Worm (Caenorhabditis elegans) whole organism, late embryonic: Measurements from ENCODE around the gene qua-1.
A peak's percentile ranks its signal among the peaks of the same experiment; 100 is the strongest.

Experiments
- C38D4.7 ChIP-seq: fragments of 200-800 bp; sonication (Bioruptor generic); optimal IDR thresholded peaks from 2 replicates; lab custom pipeline; 2018; ENCODE audit warnings: mild to moderate bottlenecking, missing genetic modification characterization, moderate library complexity, missing compliant biosample characterization
- F13H6.1 ChIP-seq: sonication (generic microtip); optimal IDR thresholded peaks from 2 replicates; lab custom pipeline; 2016; ENCODE audit warnings: missing genetic modification characterization, missing compliant biosample characterization
- K02D7.2 ChIP-seq: sonication (generic microtip); optimal IDR thresholded peaks from 2 replicates; lab custom pipeline; 2017; ENCODE audit warnings: mild to moderate bottlenecking, missing genetic modification characterization, missing compliant biosample characterization
- K09A11.1 ChIP-seq: sonication (generic microtip); optimal IDR thresholded peaks from 2 replicates; lab custom pipeline; 2017; ENCODE audit warnings: antibody characterized with exemption, mild to moderate bottlenecking, missing genetic modification characterization, missing compliant biosample characterization; ENCODE audit not compliant: insufficient read depth
- ama-1 ChIP-seq: fragments of 150-350 bp; optimal IDR thresholded peaks from 2 replicates; lab custom pipeline; 2014
- ceh-14 ChIP-seq: sonication (generic microtip); optimal IDR thresholded peaks from 2 replicates; lab custom pipeline; 2016; ENCODE audit warnings: missing genotype, missing genetic modification characterization, missing compliant biosample characterization
- ceh-24 ChIP-seq: sonication (generic microtip); optimal IDR thresholded peaks from 2 replicates; lab custom pipeline; 2016; ENCODE audit warnings: mild to moderate bottlenecking, missing genetic modification characterization, missing compliant biosample characterization
- ceh-31 ChIP-seq: sonication (generic microtip); optimal IDR thresholded peaks from 2 replicates; lab custom pipeline; 2016; ENCODE audit warnings: missing genetic modification characterization, missing compliant biosample characterization
- ceh-34 ChIP-seq: sonication (generic microtip); optimal IDR thresholded peaks from 2 replicates; lab custom pipeline; 2016; ENCODE audit warnings: mild to moderate bottlenecking, missing genetic modification characterization, missing compliant biosample characterization
- ceh-45 ChIP-seq: fragments of 200-800 bp; sonication (Bioruptor generic); IDR thresholded peaks from 2 replicates; pipeline ENCODE4 v1.3.6; 2022; ENCODE audit warnings: missing genetic modification reagents, missing genetic modification characterization, missing compliant biosample characterization
- ceh-6 ChIP-seq: fragments of 200-800 bp; sonication (Bioruptor generic); optimal IDR thresholded peaks from 2 replicates; lab custom pipeline; 2018; ENCODE audit warnings: mild to moderate bottlenecking, missing genetic modification characterization, missing compliant biosample characterization
- dmd-4 ChIP-seq: sonication (generic microtip); optimal IDR thresholded peaks from 2 replicates; lab custom pipeline; 2016; ENCODE audit warnings: borderline replicate concordance, missing genetic modification characterization, missing compliant biosample characterization
- elt-4 ChIP-seq: sonication (generic microtip); optimal IDR thresholded peaks from 2 replicates; lab custom pipeline; 2016; ENCODE audit warnings: missing genetic modification characterization, missing compliant biosample characterization
- fkh-10 ChIP-seq: fragments of 150-350 bp; optimal IDR thresholded peaks from 2 replicates; lab custom pipeline; 2014; ENCODE audit warnings: missing biosample characterization, missing genetic modification reagents, missing genetic modification characterization
- fkh-6 ChIP-seq: sonication (generic microtip); optimal IDR thresholded peaks from 2 replicates; lab custom pipeline; 2016; ENCODE audit warnings: missing genetic modification characterization, missing compliant biosample characterization
- gmeb-2 ChIP-seq: sonication (generic microtip); optimal IDR thresholded peaks from 2 replicates; lab custom pipeline; 2016; ENCODE audit warnings: missing genetic modification characterization, inconsistent platforms, missing compliant biosample characterization
- hlh-30 ChIP-seq: sonication (generic microtip); optimal IDR thresholded peaks from 2 replicates; lab custom pipeline; 2017; ENCODE audit warnings: antibody characterized with exemption, missing genetic modification characterization, missing compliant biosample characterization; ENCODE audit not compliant: insufficient read depth
- hlh-6 ChIP-seq: sonication (generic microtip); optimal IDR thresholded peaks from 2 replicates; lab custom pipeline; 2016; ENCODE audit warnings: missing genotype, missing genetic modification characterization, missing compliant biosample characterization
- hlh-8 ChIP-seq: sonication (generic microtip); optimal IDR thresholded peaks from 2 replicates; lab custom pipeline; 2016; ENCODE audit warnings: missing genotype, missing genetic modification characterization, missing compliant biosample characterization
- madf-2 ChIP-seq: sonication (generic microtip); optimal IDR thresholded peaks from 2 replicates; lab custom pipeline; 2017; ENCODE audit warnings: missing genetic modification characterization, missing compliant biosample characterization
- mec-3 ChIP-seq: sonication (generic microtip); optimal IDR thresholded peaks from 2 replicates; lab custom pipeline; 2016; ENCODE audit warnings: borderline replicate concordance, missing genetic modification characterization, missing compliant biosample characterization
- nfya-1 ChIP-seq: sonication (generic microtip); optimal IDR thresholded peaks from 2 replicates; lab custom pipeline; 2017; ENCODE audit warnings: missing genetic modification characterization, mild to moderate bottlenecking, missing compliant biosample characterization, antibody characterized with exemption, moderate library complexity
- nhr-11 ChIP-seq: fragments of 150-350 bp; optimal IDR thresholded peaks from 2 replicates; lab custom pipeline; 2014; ENCODE audit warnings: missing biosample characterization, missing genetic modification characterization
- pax-1 ChIP-seq: fragments of 150-350 bp; optimal IDR thresholded peaks from 2 replicates; lab custom pipeline; 2014; ENCODE audit warnings: missing biosample characterization, missing genetic modification characterization
- pha-2 ChIP-seq: sonication (generic microtip); optimal IDR thresholded peaks from 2 replicates; lab custom pipeline; 2017; ENCODE audit warnings: mild to moderate bottlenecking, missing genetic modification characterization, missing compliant biosample characterization
- pha-4 ChIP-seq: fragments of 150-350 bp; optimal IDR thresholded peaks from 2 replicates; lab custom pipeline; 2018; ENCODE audit warnings: missing biosample characterization, missing genetic modification reagents, missing genetic modification characterization
- ref-2 ChIP-seq: sonication (generic microtip); optimal IDR thresholded peaks from 2 replicates; lab custom pipeline; 2016; ENCODE audit warnings: missing genetic modification characterization, missing compliant biosample characterization
- rnt-1 ChIP-seq: sonication (generic microtip); optimal IDR thresholded peaks from 2 replicates; lab custom pipeline; 2016; ENCODE audit warnings: missing genetic modification characterization, missing compliant biosample characterization
- sox-2 ChIP-seq: fragments of 200-800 bp; sonication (Bioruptor generic); IDR thresholded peaks from 2 replicates; pipeline ENCODE4 v1.3.6; 2022; ENCODE audit warnings: missing genetic modification reagents, missing genetic modification characterization, missing compliant biosample characterization
- syd-9 ChIP-seq: sonication (generic microtip); optimal IDR thresholded peaks from 2 replicates; lab custom pipeline; 2016; ENCODE audit warnings: mild to moderate bottlenecking, missing genetic modification characterization, moderate library complexity, missing compliant biosample characterization
- tbx-2 ChIP-seq: sonication (generic microtip); optimal IDR thresholded peaks from 2 replicates; lab custom pipeline; 2016; ENCODE audit warnings: missing genetic modification characterization, missing compliant biosample characterization
- unc-3 ChIP-seq, 2 experiments: fragments of 200-800 bp in 1 of 2; sonication (Bioruptor generic) in 1 of 2; sonication (generic microtip) in 1 of 2; conservative IDR thresholded peaks in 1 of 2; optimal IDR thresholded peaks in 1 of 2; 2 replicates each; pipeline versions ENCODE4 v1.3.6 to Lab custom; 2016 to 2022; ENCODE audit warnings: missing compliant biosample characterization in 2 of 2, missing genetic modification characterization in 2 of 2, missing genetic modification reagents in 1 of 2
- unc-42 ChIP-seq: sonication (generic microtip); optimal IDR thresholded peaks from 2 replicates; lab custom pipeline; 2016; ENCODE audit warnings: missing genotype, missing genetic modification characterization, missing compliant biosample characterization
- unc-55 ChIP-seq: sonication (generic microtip); optimal IDR thresholded peaks from 2 replicates; lab custom pipeline; 2017; ENCODE audit warnings: missing biosample characterization, missing genetic modification reagents, missing genetic modification characterization
- unc-86 ChIP-seq: sonication (generic microtip); optimal IDR thresholded peaks from 2 replicates; lab custom pipeline; 2016; ENCODE audit warnings: missing genetic modification characterization, missing compliant biosample characterization
- zip-5 ChIP-seq: sonication (generic microtip); optimal IDR thresholded peaks from 2 replicates; lab custom pipeline; 2016; ENCODE audit warnings: missing genetic modification characterization, missing compliant biosample characterization
- ztf-16 ChIP-seq: sonication (generic microtip); optimal IDR thresholded peaks from 2 replicates; lab custom pipeline; 2017; ENCODE audit warnings: missing genetic modification characterization, missing compliant biosample characterization

The qua-1 gene

DNA sequence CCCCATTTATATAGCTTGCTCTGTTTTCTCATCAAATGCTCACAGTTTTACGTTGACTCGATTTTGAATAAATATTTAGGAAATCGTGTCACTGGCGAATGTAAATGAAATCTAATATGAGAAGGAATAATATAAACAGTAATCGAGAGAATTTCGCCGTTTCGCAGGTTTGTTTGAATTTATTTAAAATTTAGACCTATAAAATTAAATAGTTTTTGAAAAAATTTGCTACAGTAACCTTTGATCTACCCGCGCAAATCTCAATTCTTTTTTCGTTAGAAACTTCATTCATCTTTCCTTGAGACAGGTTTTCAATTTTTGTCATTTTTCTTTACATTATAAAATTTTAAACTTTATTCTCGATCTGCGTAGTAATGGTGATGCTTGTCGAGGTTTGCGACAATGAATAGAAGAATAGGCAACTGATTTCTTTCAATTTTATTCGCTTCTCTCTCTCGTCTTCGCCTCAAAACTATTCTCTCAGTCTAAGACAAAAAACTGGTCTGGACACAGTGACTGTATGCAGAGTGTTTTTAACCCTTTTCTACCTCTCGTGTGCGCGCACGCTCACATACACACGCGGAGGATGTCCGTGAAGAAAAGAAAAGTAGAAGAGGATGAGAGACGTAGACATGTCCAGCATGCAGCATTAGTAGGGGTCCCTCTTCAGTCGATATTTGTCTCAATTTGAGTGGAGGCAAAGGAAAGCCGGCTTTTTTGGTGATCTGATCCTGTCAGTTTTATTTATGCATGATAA lies 23.9 kb downstream of the qua-1 start, which contains the start of gene dab-1 (continued):
- TF ChIP-seq ceh-34 (tag; lab: Kevin White, UChicago), result no peak
- TF ChIP-seq unc-3 (GFP tag; conservative IDR thresholded peaks at IDR 0.05; lab: Robert Waterston, UW), result no peak
- no peak for TF ChIP-seq unc-3 (tag; optimal IDR thresholded peaks at IDR 0.05; lab: Kevin White, UChicago)
- no peak for TF ChIP-seq hlh-8 (tag; lab: Kevin White, UChicago)

DNA sequence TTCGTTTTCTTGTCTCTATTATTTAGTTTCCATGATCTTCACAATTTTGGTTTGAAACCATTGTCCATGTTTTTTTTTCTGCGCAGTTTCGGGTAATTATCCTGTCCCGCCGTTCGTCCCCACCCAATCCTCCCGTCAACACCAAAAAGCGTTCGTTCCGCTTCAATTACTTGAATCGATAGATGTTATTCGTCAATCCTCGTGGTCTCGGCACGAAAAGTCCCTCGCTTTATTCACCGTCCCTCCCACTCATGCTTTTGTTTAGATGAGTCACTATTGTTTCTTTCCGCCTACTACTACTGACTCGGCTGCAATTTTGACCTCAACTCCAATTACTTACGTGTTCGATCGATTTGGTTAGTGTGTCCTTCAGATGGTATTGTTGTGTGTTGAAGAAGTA lies 24.8 kb downstream of the qua-1 start:
- TF ChIP-seq ceh-31 (tag; lab: Kevin White, UChicago), result peak; percentile 59
- peak; percentile 87 for TF ChIP-seq pax-1 (tag; lab: Kevin White, UChicago)
- no peak for TF ChIP-seq F13H6.1 (tag; lab: Kevin White, UChicago)
- no peak for TF ChIP-seq tbx-2
- no peak for TF ChIP-seq fkh-10
- no peak for TF ChIP-seq unc-55 (GFP tag; lab: Kevin White, UChicago)
- no peak for TF ChIP-seq unc-86
- TF ChIP-seq unc-42 (tag; lab: Kevin White, UChicago), result no peak
- no peak for TF ChIP-seq elt-4 (tag; lab: Kevin White, UChicago)
- TF ChIP-seq madf-2 (tag; lab: Kevin White, UChicago), result no peak
- peak; percentile 32; the same call in 1 of the 2 replicates for TF ChIP-seq sox-2 (GFP tag; lab: Robert Waterston, UW)

DNA sequence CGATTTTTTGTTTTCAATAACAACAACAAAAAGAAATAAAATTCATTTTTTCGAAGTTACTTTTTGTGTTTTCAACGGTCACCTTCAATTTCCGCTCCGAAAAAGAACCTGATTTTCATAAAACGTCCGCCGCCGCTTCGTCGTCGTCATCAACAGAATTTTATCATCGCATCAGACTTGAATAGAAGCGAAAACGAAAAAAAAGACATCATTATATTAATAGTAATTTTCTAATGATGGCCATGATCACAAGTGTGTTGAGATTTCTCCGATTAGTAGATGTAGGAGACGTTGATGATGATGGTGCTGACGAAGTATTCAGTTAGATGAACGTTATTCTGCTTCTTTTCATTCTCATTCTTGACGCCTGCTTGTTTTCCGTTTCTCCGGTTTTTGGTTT lies 25.3 kb downstream of the qua-1 start:
- TF ChIP-seq ztf-16 (tag; lab: Kevin White, UChicago), result no peak
- no peak for TF ChIP-seq pha-4
- TF ChIP-seq unc-86, result no peak
- TF ChIP-seq dmd-4, result no peak
- TF ChIP-seq nhr-11 (tag; lab: Kevin White, UChicago), result no peak
- no peak for TF ChIP-seq K02D7.2 (tag; lab: Kevin White, UChicago)
- no peak for TF ChIP-seq ceh-31 (tag; lab: Kevin White, UChicago)
- no peak for TF ChIP-seq ref-2 (tag; lab: Kevin White, UChicago)
- no peak for TF ChIP-seq gmeb-2 (tag; lab: Kevin White, UChicago)
- no peak for TF ChIP-seq C38D4.7 (GFP tag; lab: Kevin White, UChicago)
- TF ChIP-seq, all 69 proteins: peak for 0

DNA sequence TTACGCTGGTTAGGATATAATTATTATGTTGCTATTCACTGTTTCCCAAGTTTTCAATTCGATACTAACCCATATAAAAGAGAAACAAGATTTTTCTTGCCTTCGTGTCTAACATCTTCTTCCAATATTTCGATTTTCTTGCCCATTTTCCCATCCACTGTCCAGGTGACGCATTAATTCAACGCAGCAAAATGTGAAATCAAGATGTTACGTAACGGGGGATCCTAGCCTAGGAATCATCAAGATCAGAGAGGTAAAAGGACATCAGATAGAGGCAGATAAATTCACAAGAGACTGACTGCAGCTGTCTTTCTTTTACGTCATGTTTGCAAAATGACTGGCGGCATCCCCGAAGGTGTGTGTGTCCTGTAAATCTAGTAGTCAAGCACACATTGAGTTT lies 26.0 kb downstream of the qua-1 start:
- TF ChIP-seq gmeb-2 (tag; lab: Kevin White, UChicago), result no peak
- TF ChIP-seq pha-2, result no peak
- TF ChIP-seq mec-3 (tag; lab: Kevin White, UChicago), result no peak
- no peak for TF ChIP-seq zip-5
- TF ChIP-seq dmd-4, result no peak
- TF ChIP-seq pax-1 (tag; lab: Kevin White, UChicago), result no peak

DNA sequence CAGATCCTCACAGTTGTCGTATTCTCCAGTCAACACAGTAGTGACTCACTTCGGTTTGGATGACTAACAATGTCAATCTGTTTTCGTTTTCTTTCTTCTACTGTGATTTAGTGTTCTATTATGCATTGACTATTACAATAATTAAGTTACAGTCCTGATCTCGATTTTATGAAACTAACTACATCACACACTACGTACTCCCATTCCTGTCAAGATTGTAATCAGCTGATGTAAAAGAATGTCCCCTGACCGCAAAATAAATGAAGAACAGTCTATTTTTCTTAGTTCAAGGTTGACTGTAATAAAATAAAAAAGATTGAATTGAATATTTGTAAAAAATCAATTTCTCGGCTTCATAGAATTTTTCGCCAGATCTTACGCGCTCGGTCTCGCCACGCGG lies 26.7 kb downstream of the qua-1 start:
- TF ChIP-seq ceh-6 (GFP tag; lab: Kevin White, UChicago) (no peak), fkh-6 (tag; lab: Kevin White, UChicago) (no peak), ceh-45 (GFP tag; lab: Robert Waterston, UW) (no peak), rnt-1 (no peak), nfya-1 (tag; lab: Kevin White, UChicago) (no peak), elt-4 (tag; lab: Kevin White, UChicago) (no peak), hlh-6 (tag; lab: Kevin White, UChicago) (no peak), ama-1 (no peak), ceh-34 (tag; lab: Kevin White, UChicago) (no peak)

DNA sequence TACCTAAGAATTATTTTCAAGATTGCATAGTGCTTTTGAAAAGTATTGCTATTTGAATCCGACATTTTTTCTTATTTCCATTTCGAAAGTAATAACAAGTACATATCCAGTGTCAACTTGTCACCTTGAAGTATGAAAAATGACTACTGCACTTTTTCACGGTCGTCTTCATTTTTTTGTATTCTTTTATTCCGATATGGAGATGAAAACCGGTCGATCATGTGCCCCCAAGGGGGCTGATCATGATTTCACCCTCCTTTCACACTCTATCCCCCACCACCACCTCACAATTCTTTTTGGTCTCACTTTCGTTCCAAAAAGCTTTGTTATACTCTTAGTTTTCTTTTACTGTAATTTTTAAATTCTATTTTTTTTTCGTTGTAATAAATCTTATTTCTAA lies 27.3 kb downstream of the qua-1 start:
- TF ChIP-seq ceh-24 (tag; lab: Kevin White, UChicago) (no peak), hlh-8 (tag; lab: Kevin White, UChicago) (no peak), ceh-14 (no peak), hlh-30 (tag; lab: Kevin White, UChicago) (no peak), unc-55 (GFP tag; lab: Kevin White, UChicago) (no peak), ceh-31 (tag; lab: Kevin White, UChicago) (no peak), syd-9 (no peak), mec-3 (tag; lab: Kevin White, UChicago) (no peak), unc-3 (GFP tag; conservative IDR thresholded peaks at IDR 0.05; lab: Robert Waterston, UW) (no peak), unc-3 (tag; optimal IDR thresholded peaks at IDR 0.05; lab: Kevin White, UChicago) (no peak), K02D7.2 (tag; lab: Kevin White, UChicago) (no peak), K09A11.1 (tag; lab: Kevin White, UChicago) (no peak)
